Fruit fly (Drosophila melanogaster) whole organism, embryonic: ENCODE measurements around the gene CG15922.
A peak's percentile ranks its signal among the peaks of the same experiment; 100 is the strongest.

ENCODE experiments used
- Abd-B ChIP-seq: fragments of 200-800 bp; sonication (Bioruptor generic); optimal IDR thresholded peaks from 2 replicates; lab custom pipeline; 2018; ENCODE audit warnings: missing biosample characterization, mild to moderate bottlenecking, missing genetic modification characterization, moderate library complexity
- Bgb ChIP-seq: fragments of 200-800 bp; sonication (Bioruptor generic); IDR thresholded peaks from 2 replicates; pipeline ENCODE4 v1.3.6; 2022; ENCODE audit warnings: missing biosample characterization, missing genetic modification characterization; ENCODE audit not compliant: partially characterized antibody
- CG10274 ChIP-seq: fragments of 200-800 bp; sonication (Bioruptor generic); optimal IDR thresholded peaks from 3 replicates; lab custom pipeline; 2017; ENCODE audit warnings: missing biosample characterization, mild to moderate bottlenecking, missing genetic modification characterization
- CG18476 ChIP-seq: fragments of 200-800 bp; sonication (Bioruptor generic); optimal IDR thresholded peaks from 2 replicates; lab custom pipeline; 2016; ENCODE audit warnings: missing biosample characterization, mild to moderate bottlenecking, missing genetic modification characterization
- CG18764 ChIP-seq: fragments of 200-800 bp; sonication (Bioruptor generic); optimal IDR thresholded peaks from 3 replicates; lab custom pipeline; 2016; ENCODE audit warnings: missing biosample characterization, missing genetic modification characterization
- CG2129 ChIP-seq: fragments of 200-800 bp; sonication (Bioruptor generic); IDR thresholded peaks from 2 replicates; pipeline ENCODE4 v1.3.6; 2022; ENCODE audit warnings: missing biosample characterization, missing genetic modification characterization; ENCODE audit not compliant: partially characterized antibody
- CG2202 ChIP-seq: fragments of 200-800 bp; sonication (Bioruptor generic); optimal IDR thresholded peaks from 2 replicates; lab custom pipeline; 2018; ENCODE audit warnings: missing biosample characterization, mild to moderate bottlenecking, missing genetic modification characterization
- CG3726 ChIP-seq: fragments of 200-800 bp; sonication (Bioruptor generic); IDR thresholded peaks from 3 replicates; pipeline ENCODE4, ENCODE4 v1.3.6; 2022; ENCODE audit warnings: missing biosample characterization, missing genetic modification characterization
- CG4707 ChIP-seq: fragments of 200-800 bp; sonication (Bioruptor generic); optimal IDR thresholded peaks from 2 replicates; lab custom pipeline; 2018; ENCODE audit warnings: missing biosample characterization, mild to moderate bottlenecking, missing genetic modification characterization, moderate library complexity
- CG4730 ChIP-seq: fragments of 200-800 bp; sonication (Bioruptor generic); IDR thresholded peaks from 2 replicates; pipeline ENCODE4 v1.3.6; 2022; ENCODE audit warnings: missing biosample characterization, missing genetic modification characterization
- CG5180 ChIP-seq: fragments of 200-800 bp; sonication (Bioruptor generic); optimal IDR thresholded peaks from 3 replicates; lab custom pipeline; 2017; ENCODE audit warnings: missing biosample characterization, missing genetic modification characterization, mild to moderate bottlenecking, moderate library complexity, missing genetic modification reagents
- CG6791 ChIP-seq: fragments of 200-800 bp; sonication (Bioruptor generic); IDR thresholded peaks from 3 replicates; pipeline ENCODE4 v1.3.6; 2022; ENCODE audit warnings: missing biosample characterization, missing genetic modification characterization; ENCODE audit not compliant: partially characterized antibody
- CG7556 ChIP-seq: fragments of 200-800 bp; sonication (Bioruptor generic); optimal IDR thresholded peaks from 2 replicates; lab custom pipeline; 2017; ENCODE audit warnings: missing biosample characterization, mild to moderate bottlenecking, missing genetic modification characterization
- CG7745 ChIP-seq: fragments of 200-800 bp; sonication (Bioruptor generic); optimal IDR thresholded peaks from 2 replicates; lab custom pipeline; 2018; ENCODE audit warnings: missing biosample characterization, mild to moderate bottlenecking, missing genetic modification characterization, moderate library complexity
- CG7928 ChIP-seq: fragments of 200-800 bp; sonication (Bioruptor generic); optimal IDR thresholded peaks from 2 replicates; lab custom pipeline; 2017; ENCODE audit warnings: missing biosample characterization, mild to moderate bottlenecking, missing genetic modification characterization
- CG8924 ChIP-seq: fragments of 200-800 bp; optimal IDR thresholded peaks from 3 replicates; lab custom pipeline; 2019; ENCODE audit warnings: missing biosample characterization, mild to moderate bottlenecking, missing genetic modification characterization, moderate library complexity
- CG8944 ChIP-seq: fragments of 200-800 bp; sonication (Bioruptor generic); optimal IDR thresholded peaks from 3 replicates; lab custom pipeline; 2016; ENCODE audit warnings: missing biosample characterization, missing genetic modification characterization
- CrebB ChIP-seq: fragments of 200-800 bp; sonication (Bioruptor generic); optimal IDR thresholded peaks from 3 replicates; lab custom pipeline; 2018; ENCODE audit warnings: missing biosample characterization, mild to moderate bottlenecking, missing genetic modification characterization
- Eip74EF ChIP-seq, 2 experiments: fragments of 200-800 bp in 1 of 2; fragments of >200 bp in 1 of 2; sonication (Bioruptor generic) in 1 of 2; optimal IDR thresholded peaks; 2 replicates each; lab custom pipeline; 2017 to 2019; ENCODE audit warnings: missing biosample characterization in 2 of 2, missing genetic modification characterization in 2 of 2, mild to moderate bottlenecking in 1 of 2, moderate library complexity in 1 of 2
- Ets65A ChIP-seq: fragments of 200-800 bp; sonication (Bioruptor generic); peaks from one replicate; lab custom pipeline; 2016; ENCODE audit warnings: missing biosample characterization, missing genetic modification characterization
- Jarid2 ChIP-seq: fragments of 200-800 bp; sonication (Bioruptor generic); optimal IDR thresholded peaks from 3 replicates; lab custom pipeline; 2017; ENCODE audit warnings: mild to moderate bottlenecking, missing biosample characterization, missing genetic modification reagents, missing genetic modification characterization
- Lhr ChIP-seq: fragments of 200-800 bp; sonication (Bioruptor generic); optimal IDR thresholded peaks from 3 replicates; lab custom pipeline; 2017; ENCODE audit warnings: mild to moderate bottlenecking, missing biosample characterization, missing genetic modification reagents, missing genetic modification characterization
- Med ChIP-seq: fragments of 200-800 bp; sonication (Bioruptor generic); peaks from one replicate; lab custom pipeline; 2016; ENCODE audit warnings: missing biosample characterization, missing genetic modification characterization, mild to moderate bottlenecking, inconsistent platforms, moderate library complexity
- Meics ChIP-seq: fragments of 200-800 bp; sonication (Bioruptor generic); optimal IDR thresholded peaks from 2 replicates; lab custom pipeline; 2017; ENCODE audit warnings: missing biosample characterization, mild to moderate bottlenecking, missing genetic modification characterization
- Nf-YB ChIP-seq: fragments of 200-800 bp; sonication (Bioruptor generic); optimal IDR thresholded peaks from 3 replicates; lab custom pipeline; 2019; ENCODE audit warnings: missing biosample characterization, mild to moderate bottlenecking, missing genetic modification characterization, moderate library complexity
- Pdp1 ChIP-seq, 2 experiments: fragments of 200-800 bp; sonication (Bioruptor generic); optimal IDR thresholded peaks; 3 replicates each; lab custom pipeline; 2016; ENCODE audit warnings: missing biosample characterization in 2 of 2, missing genetic modification characterization in 2 of 2, mild to moderate bottlenecking in 1 of 2, moderate library complexity in 1 of 2
- Scr ChIP-seq: fragments of 200-800 bp; sonication (Bioruptor generic); IDR thresholded peaks from 2 replicates; pipeline ENCODE4 v1.3.6; 2022; ENCODE audit warnings: missing biosample characterization, missing genetic modification characterization; ENCODE audit not compliant: partially characterized antibody
- Sox100B ChIP-seq: fragments of 200-800 bp; sonication (Bioruptor generic); optimal IDR thresholded peaks from 3 replicates; lab custom pipeline; 2018; ENCODE audit warnings: missing biosample characterization, mild to moderate bottlenecking, missing genetic modification characterization
- Taf1 ChIP-seq: fragments of 200-800 bp; sonication (Bioruptor generic); IDR thresholded peaks from 2 replicates; pipeline ENCODE4 v1.3.6; 2022; ENCODE audit warnings: missing biosample characterization, missing genetic modification characterization
- abd-A ChIP-seq: fragments of 200-800 bp; sonication (Bioruptor generic); optimal IDR thresholded peaks from 3 replicates; lab custom pipeline; 2019; ENCODE audit warnings: missing biosample characterization, mild to moderate bottlenecking, missing genetic modification characterization, moderate library complexity
- amos ChIP-seq: fragments of 200-800 bp; sonication (Bioruptor generic); IDR thresholded peaks from 2 replicates; pipeline ENCODE4 v1.3.6; 2022; ENCODE audit warnings: missing biosample characterization, missing genetic modification characterization; ENCODE audit not compliant: partially characterized antibody
- caup ChIP-seq: fragments of 200-800 bp; sonication (Bioruptor generic); optimal IDR thresholded peaks from 3 replicates; lab custom pipeline; 2017; ENCODE audit warnings: missing biosample characterization, mild to moderate bottlenecking, missing genetic modification characterization, moderate library complexity; ENCODE audit not compliant: severe bottlenecking
- chinmo ChIP-seq: fragments of 200-800 bp; sonication (Bioruptor generic); IDR thresholded peaks from 4 replicates; pipeline ENCODE4 v1.3.6; 2022; ENCODE audit warnings: missing biosample characterization, missing genetic modification characterization; ENCODE audit not compliant: partially characterized antibody
- chm ChIP-seq: fragments of 200-800 bp; sonication (Bioruptor generic); IDR thresholded peaks from 2 replicates; pipeline ENCODE4 v1.3.6; 2022; ENCODE audit warnings: missing biosample characterization, missing genetic modification characterization
- en ChIP-seq: fragments of 200-800 bp; sonication (Bioruptor generic); optimal IDR thresholded peaks from 2 replicates; lab custom pipeline; 2016; ENCODE audit warnings: missing biosample characterization, missing genetic modification characterization
- ind ChIP-seq: fragments of 200-800 bp; sonication (Bioruptor generic); optimal IDR thresholded peaks from 3 replicates; lab custom pipeline; 2016; ENCODE audit warnings: missing biosample characterization, missing genetic modification characterization
- inv ChIP-seq: fragments of 200-800 bp; sonication (Bioruptor generic); IDR thresholded peaks from 2 replicates; pipeline ENCODE4 v1.3.6; 2022; ENCODE audit warnings: missing biosample characterization, missing genetic modification characterization; ENCODE audit not compliant: partially characterized antibody
- kah ChIP-seq: fragments of 200-800 bp; sonication (Bioruptor generic); optimal IDR thresholded peaks from 2 replicates; lab custom pipeline; 2018; ENCODE audit warnings: missing biosample characterization, mild to moderate bottlenecking, missing genetic modification characterization
- nerfin-1 ChIP-seq: fragments of 200-800 bp; sonication (Bioruptor generic); optimal IDR thresholded peaks from 3 replicates; lab custom pipeline; 2019; ENCODE audit warnings: missing biosample characterization, mild to moderate bottlenecking, missing genetic modification characterization, moderate library complexity
- nom ChIP-seq: fragments of 200-800 bp; sonication (Bioruptor generic); optimal IDR thresholded peaks from 2 replicates; lab custom pipeline; 2017; ENCODE audit warnings: missing biosample characterization, missing genetic modification characterization, mild to moderate bottlenecking, moderate library complexity, missing genetic modification reagents
- onecut ChIP-seq: fragments of 200-800 bp; sonication (Bioruptor generic); IDR thresholded peaks from 2 replicates; pipeline ENCODE4 v1.3.6; 2022; ENCODE audit warnings: missing biosample characterization, missing genetic modification characterization
- phol ChIP-seq: fragments of 200-800 bp; sonication (Bioruptor generic); optimal IDR thresholded peaks from 3 replicates; lab custom pipeline; 2018; ENCODE audit warnings: missing biosample characterization, mild to moderate bottlenecking, missing genetic modification characterization, moderate library complexity
- pita ChIP-seq: fragments of 200-800 bp; sonication (Bioruptor generic); optimal IDR thresholded peaks from 2 replicates; lab custom pipeline; 2017; ENCODE audit warnings: missing biosample characterization, mild to moderate bottlenecking, missing genetic modification characterization
- rib ChIP-seq: fragments of 200-800 bp; sonication (Bioruptor generic); IDR thresholded peaks from 2 replicates; pipeline ENCODE4 v1.3.6; 2022; ENCODE audit warnings: missing biosample characterization, missing genetic modification characterization
- scrt ChIP-seq: fragments of 200-800 bp; sonication (Bioruptor generic); optimal IDR thresholded peaks from 2 replicates; lab custom pipeline; 2018; ENCODE audit warnings: missing biosample characterization, mild to moderate bottlenecking, missing genetic modification characterization, moderate library complexity
- sna ChIP-seq: fragments of 200-800 bp; sonication (Bioruptor generic); IDR thresholded peaks from 2 replicates; pipeline ENCODE4 v1.3.6; 2022; ENCODE audit warnings: missing biosample characterization, missing genetic modification characterization; ENCODE audit not compliant: partially characterized antibody

Gene CG15922

DNA sequence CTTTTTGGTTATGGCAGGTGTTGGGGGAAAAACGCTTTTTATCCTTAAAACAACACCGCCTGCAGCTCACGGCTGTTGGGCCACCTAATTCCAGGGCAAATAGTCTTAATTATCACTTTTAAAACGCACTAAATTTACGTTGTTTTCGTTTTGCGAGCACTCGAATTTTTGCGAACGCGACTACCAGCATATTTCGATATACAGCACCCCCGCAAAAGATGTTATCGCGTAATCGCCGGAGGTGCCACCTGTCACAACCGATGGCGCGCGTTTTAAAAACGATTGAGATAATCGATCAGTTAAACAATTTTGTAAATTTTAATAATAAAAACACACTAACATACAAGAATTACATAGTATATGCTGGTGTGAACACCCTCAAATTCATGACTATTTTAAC lies 8.0 kb downstream of the CG15922 start, which contains the start of gene Stat92E (continued):
- TF ChIP-seq Nf-YB (GFP tag; lab: Kevin White, UChicago) (no peak), amos (GFP tag; lab: Robert Waterston, UW) (peak; percentile 22; the same call in 1 of the 2 replicates), onecut (GFP tag; lab: Robert Waterston, UW) (peak; percentile 25; the same call in 1 of the 2 replicates), Jarid2 (no peak), CG8944 (no peak), nom (GFP tag; lab: Kevin White, UChicago) (no peak)
- TF ChIP-seq, all 482 proteins: peak for 40

DNA sequence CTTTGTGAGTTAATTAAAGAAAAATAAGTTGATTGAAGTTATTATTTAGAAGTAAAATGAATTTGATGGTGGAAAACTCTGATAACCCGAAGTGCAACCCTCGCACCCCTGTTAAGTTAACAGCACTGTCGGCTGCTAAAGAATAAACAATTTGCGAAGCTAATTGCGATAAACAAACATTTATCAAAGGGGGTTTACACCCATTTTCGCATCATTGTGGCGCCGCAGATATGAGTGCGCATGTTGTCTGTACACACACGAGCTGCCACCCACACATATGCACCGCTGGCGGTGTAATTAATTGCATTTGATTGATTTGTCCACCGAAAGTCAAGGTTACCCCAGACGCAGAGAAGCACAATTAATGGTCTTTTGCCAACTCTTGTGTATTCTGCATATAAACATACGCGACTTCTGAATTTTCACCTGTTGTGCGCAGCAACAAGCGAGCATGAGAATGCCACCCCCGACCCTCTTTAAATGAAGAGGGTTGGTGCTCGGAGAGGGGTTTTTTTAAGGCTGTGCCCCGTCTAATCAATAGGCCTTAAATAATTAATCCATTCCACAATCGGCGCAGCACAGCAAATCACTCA lies 8.5 kb downstream of the CG15922 start:
- TF ChIP-seq CG18476 (GFP tag; lab: Kevin White, UChicago) (no peak), Bgb (GFP tag; lab: Robert Waterston, UW) (peak; percentile 6; the same call in 1 of the 2 replicates), CG5180 (peak; percentile 22), CG10274 (no peak), CG2129 (GFP tag; lab: Robert Waterston, UW) (no peak), Taf1 (GFP tag; lab: Robert Waterston, UW) (no peak), chinmo (no peak), CG7556 (GFP tag; lab: Kevin White, UChicago) (no peak), CG7745 (tag; lab: Kevin White, UChicago) (no peak), abd-A (tag; lab: Kevin White, UChicago) (peak; percentile 16), Sox100B (GFP tag; lab: Kevin White, UChicago) (no peak), Ets65A (GFP tag; lab: Kevin White, UChicago) (peak; percentile 69), Meics (GFP tag; lab: Kevin White, UChicago) (no peak), Scr (GFP tag; lab: Robert Waterston, UW) (no peak), Med (GFP tag; lab: Kevin White, UChicago) (peak; percentile 45), phol (no peak), CG3726 (no peak), CG4730 (GFP tag; lab: Robert Waterston, UW) (no peak), inv (GFP tag; lab: Robert Waterston, UW) (no peak), en (GFP tag; lab: Kevin White, UChicago) (no peak), chm (no peak), CrebB (tag; lab: Kevin White, UChicago) (no peak), nom (GFP tag; lab: Kevin White, UChicago) (no peak), Lhr (no peak), scrt (GFP tag; lab: Kevin White, UChicago) (peak; percentile 97), kah (GFP tag; lab: Kevin White, UChicago) (no peak), rib (GFP tag; lab: Robert Waterston, UW) (no peak; the same call in 1 of the 2 replicates), nerfin-1 (tag; lab: Kevin White, UChicago) (peak; percentile 18), pita (GFP tag; lab: Kevin White, UChicago) (peak; percentile 35), CG4707 (no peak), ind (GFP tag; lab: Kevin White, UChicago) (no peak), Abd-B (GFP tag; lab: Kevin White, UChicago) (no peak), CG7928 (GFP tag; lab: Kevin White, UChicago) (peak; percentile 80), CG8924 (tag; lab: Kevin White, UChicago) (no peak), CG6791 (GFP tag; lab: Robert Waterston, UW) (no peak), CG2202 (tag; lab: Kevin White, UChicago) (no peak), CG18764 (no peak), sna (no peak), Eip74EF (GFP tag; optimal IDR thresholded peaks at IDR 0.05; lab: Kevin White, UChicago) (no peak), caup (no peak), Pdp1 (GFP tag; optimal IDR thresholded peaks at IDR 0.05; lab: Kevin White, UChicago) (no peak)
